Worm (Caenorhabditis elegans) whole organism, late embryonic: ENCODE data around the gene zipt-9.

Experiments used
- F13H6.1 ChIP-seq: sonication (generic microtip); optimal IDR thresholded peaks from 2 replicates; lab custom pipeline; 2016; ENCODE audit warnings: missing genetic modification characterization, missing compliant biosample characterization
- ama-1 ChIP-seq: fragments of 150-350 bp; optimal IDR thresholded peaks from 2 replicates; lab custom pipeline; 2014
- ceh-19 ChIP-seq: fragments of 200-800 bp; sonication (Bioruptor generic); optimal IDR thresholded peaks from 2 replicates; lab custom pipeline; 2018; ENCODE audit warnings: mild to moderate bottlenecking, missing genetic modification characterization, missing compliant biosample characterization
- ceh-9 ChIP-seq: sonication (generic microtip); optimal IDR thresholded peaks from 2 replicates; lab custom pipeline; 2016; ENCODE audit warnings: mild to moderate bottlenecking, missing genetic modification characterization, inconsistent platforms, missing compliant biosample characterization
- elt-2 ChIP-seq: sonication (generic microtip); optimal IDR thresholded peaks from 2 replicates; lab custom pipeline; 2016; ENCODE audit warnings: missing genetic modification reagents, missing genetic modification characterization, missing compliant biosample characterization
- hlh-30 ChIP-seq: sonication (generic microtip); optimal IDR thresholded peaks from 2 replicates; lab custom pipeline; 2017; ENCODE audit warnings: antibody characterized with exemption, missing genetic modification characterization, missing compliant biosample characterization; ENCODE audit not compliant: insufficient read depth
- pat-9 ChIP-seq: fragments of 200-800 bp; sonication (Bioruptor generic); optimal IDR thresholded peaks from 2 replicates; lab custom pipeline; 2018; ENCODE audit warnings: mild to moderate bottlenecking, missing genetic modification characterization, moderate library complexity, missing compliant biosample characterization
- pha-4 ChIP-seq: fragments of 150-350 bp; optimal IDR thresholded peaks from 2 replicates; lab custom pipeline; 2018; ENCODE audit warnings: missing biosample characterization, missing genetic modification reagents, missing genetic modification characterization

DNA sequence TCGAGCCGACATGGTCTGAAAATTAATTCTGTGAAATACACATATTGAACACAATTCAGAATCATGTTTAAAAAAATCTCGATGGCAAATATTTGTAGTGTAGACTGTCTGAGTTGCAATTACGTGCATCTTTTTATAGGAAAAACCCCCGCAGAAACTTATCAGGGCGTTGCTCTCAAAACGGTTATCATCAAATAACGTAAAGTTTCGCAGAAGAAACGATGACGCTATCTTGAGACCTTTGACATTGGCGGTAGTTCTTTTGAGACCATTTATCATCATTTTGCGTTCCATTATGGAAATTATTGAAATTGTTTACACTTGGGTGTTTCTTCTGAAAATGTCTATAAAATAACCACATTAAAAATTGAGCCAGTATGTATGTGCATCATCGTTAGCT lies 15.7 kb upstream of the zipt-9 start, which contains the start of gene dct-17:
- TF ChIP-seq ceh-9 (no peak), F13H6.1 (no peak), pat-9 (no peak), pha-4 (tag; lab: Kevin White, UChicago) (no peak), ama-1 (lab: Kevin White, UChicago) (no peak), hlh-30 (tag; lab: Kevin White, UChicago) (no peak), ceh-19 (GFP tag; lab: Kevin White, UChicago) (no peak), elt-2 (no peak)
